Worm (Caenorhabditis elegans) whole organism, early embryonic: ENCODE measurements around the gene mog-1.

Experiments used
- B0310.2 ChIP-seq: sonication (generic microtip); optimal IDR thresholded peaks from 2 replicates; lab custom pipeline; 2016; ENCODE audit warnings: mild to moderate bottlenecking, missing genetic modification characterization, missing compliant biosample characterization
- F13C5.2 ChIP-seq: sonication (generic microtip); optimal IDR thresholded peaks from 2 replicates; lab custom pipeline; 2017; ENCODE audit warnings: mild to moderate bottlenecking, missing genetic modification characterization, inconsistent platforms, missing compliant biosample characterization
- aly-1 ChIP-seq: sonication (generic microtip); optimal IDR thresholded peaks from 2 replicates; lab custom pipeline; 2016; ENCODE audit warnings: missing genetic modification characterization, missing compliant biosample characterization
- ama-1 ChIP-seq: fragments of 150-350 bp; optimal IDR thresholded peaks from 2 replicates; lab custom pipeline; 2014
- ceh-13 ChIP-seq: fragments of 200-800 bp; sonication (Bioruptor generic); optimal IDR thresholded peaks from 2 replicates; lab custom pipeline; 2018; ENCODE audit warnings: mild to moderate bottlenecking, missing genetic modification characterization, missing compliant biosample characterization
- ceh-36 ChIP-seq: sonication (generic microtip); optimal IDR thresholded peaks from 2 replicates; lab custom pipeline; 2016; ENCODE audit warnings: missing genetic modification characterization, inconsistent platforms, missing compliant biosample characterization
- ets-7 ChIP-seq: sonication (generic microtip); optimal IDR thresholded peaks from 2 replicates; lab custom pipeline; 2016; ENCODE audit warnings: missing genotype, missing genetic modification characterization, missing compliant biosample characterization
- flt-1 ChIP-seq: fragments of 200-800 bp; sonication (Bioruptor generic); IDR thresholded peaks from 2 replicates; pipeline ENCODE4 v1.3.6; 2022; ENCODE audit warnings: missing genetic modification characterization, missing compliant biosample characterization
- hmbx-1 ChIP-seq: sonication (generic microtip); optimal IDR thresholded peaks from 2 replicates; lab custom pipeline; 2016; ENCODE audit warnings: mild to moderate bottlenecking, missing genetic modification characterization, missing compliant biosample characterization
- hmg-4 ChIP-seq: fragments of 200-800 bp; sonication (Bioruptor generic); optimal IDR thresholded peaks from 2 replicates; lab custom pipeline; 2018; ENCODE audit warnings: mild to moderate bottlenecking, missing genetic modification characterization, missing compliant biosample characterization
- hnd-1 ChIP-seq: sonication (generic microtip); optimal IDR thresholded peaks from 2 replicates; lab custom pipeline; 2016; ENCODE audit warnings: missing genetic modification characterization, missing compliant biosample characterization
- pes-1 ChIP-seq: fragments of 200-800 bp; sonication (Bioruptor generic); IDR thresholded peaks from 2 replicates; pipeline ENCODE4 v1.3.6; 2022; ENCODE audit warnings: missing genetic modification reagents, missing genetic modification characterization, missing compliant biosample characterization
- scrt-1 ChIP-seq: fragments of 200-800 bp; sonication (Bioruptor generic); IDR thresholded peaks from 2 replicates; pipeline ENCODE4 v1.3.6; 2022; ENCODE audit warnings: missing genetic modification characterization, missing compliant biosample characterization
- sea-1 ChIP-seq: fragments of 200-800 bp; sonication (Bioruptor generic); conservative IDR thresholded peaks from 2 replicates; pipeline ENCODE4 v1.3.6; 2022; ENCODE audit warnings: missing genetic modification characterization, missing compliant biosample characterization
- tbx-11 ChIP-seq: fragments of 200-800 bp; sonication (Bioruptor generic); IDR thresholded peaks from 2 replicates; pipeline ENCODE4 v1.3.6; 2022; ENCODE audit warnings: missing genetic modification characterization, missing compliant biosample characterization
- tbx-37 ChIP-seq: fragments of 200-800 bp; sonication (Bioruptor generic); conservative IDR thresholded peaks from 2 replicates; pipeline ENCODE4 v1.3.6; 2022; ENCODE audit warnings: missing genetic modification reagents, missing genetic modification characterization, missing compliant biosample characterization
- tra-4 ChIP-seq: sonication (generic microtip); optimal IDR thresholded peaks from 2 replicates; lab custom pipeline; 2017; ENCODE audit warnings: missing genetic modification characterization, missing compliant biosample characterization

Gene mog-1

DNA sequence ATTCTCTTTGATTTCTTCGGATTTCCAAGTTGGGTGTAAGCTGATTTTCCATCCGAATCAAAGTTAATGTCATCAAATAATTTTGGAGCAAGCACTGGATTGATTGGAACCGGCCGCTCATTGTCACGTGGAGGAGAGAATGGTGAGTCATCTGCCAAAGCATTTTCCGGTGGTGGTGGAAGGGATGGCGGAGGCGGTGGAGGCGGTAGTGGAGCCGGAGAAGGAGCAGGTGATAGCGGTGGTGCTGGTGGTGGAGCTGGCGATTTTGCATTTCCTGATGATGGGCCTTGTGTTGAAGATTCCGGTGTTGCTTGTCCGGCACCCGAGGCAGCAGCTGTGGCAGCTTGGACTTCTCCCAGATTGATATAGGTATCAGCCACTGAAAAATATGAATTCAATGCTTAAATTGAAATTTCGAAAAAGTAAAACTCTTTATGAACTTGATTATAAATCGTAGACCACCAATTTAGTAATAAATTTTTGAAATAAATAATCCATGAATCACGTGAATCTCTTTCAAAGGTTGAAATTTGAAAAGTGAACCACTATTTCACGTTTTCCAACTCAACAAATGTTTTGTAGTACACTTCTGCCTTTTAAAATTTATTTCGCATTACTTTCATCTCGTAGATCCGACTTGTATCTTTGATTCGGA, 14.9 kb downstream of the mog-1 start, which contains the start of the genes K03H1.9 and K03H1.12:
K03H1.9 (minus strand) TSS at position 471 of the 655 bp plus-strand sequence.
K03H1.12 (plus strand) TSS at position 605 of the 655 bp plus-strand sequence.
- TF ChIP-seq ceh-36 (tag; lab: Kevin White, UChicago) (no peak), ceh-13 (no peak), tra-4 (tag; lab: Kevin White, UChicago) (no peak), pes-1 (GFP tag; lab: Robert Waterston, UW) (no peak), B0310.2 (no peak), aly-1 (no peak)

DNA sequence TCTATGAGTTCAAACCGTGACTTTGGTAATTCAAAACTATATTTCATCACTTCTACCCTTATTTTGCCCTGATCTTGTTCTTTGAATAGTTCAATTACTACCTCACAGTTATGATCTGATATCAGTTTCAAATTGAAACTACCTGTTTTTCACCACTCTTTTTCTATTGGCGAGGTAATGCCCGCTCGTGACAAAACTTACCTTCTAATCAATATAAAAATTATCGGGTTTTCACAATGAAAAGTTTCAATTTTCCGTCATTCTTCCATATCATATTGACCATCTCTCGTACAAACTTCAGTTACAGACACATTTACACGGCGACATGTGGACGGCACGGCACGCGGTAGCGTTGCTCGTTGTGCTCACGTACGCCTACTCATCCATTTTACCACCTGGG, 23.9 kb downstream of the mog-1 start, which contains the start of gene dec-7:
dec-7 (plus strand) TSS at position 308 of the 400 bp plus-strand sequence.
- TF ChIP-seq scrt-1 (GFP tag; lab: Robert Waterston, UW) = no peak
- TF ChIP-seq tbx-11 = no peak

DNA sequence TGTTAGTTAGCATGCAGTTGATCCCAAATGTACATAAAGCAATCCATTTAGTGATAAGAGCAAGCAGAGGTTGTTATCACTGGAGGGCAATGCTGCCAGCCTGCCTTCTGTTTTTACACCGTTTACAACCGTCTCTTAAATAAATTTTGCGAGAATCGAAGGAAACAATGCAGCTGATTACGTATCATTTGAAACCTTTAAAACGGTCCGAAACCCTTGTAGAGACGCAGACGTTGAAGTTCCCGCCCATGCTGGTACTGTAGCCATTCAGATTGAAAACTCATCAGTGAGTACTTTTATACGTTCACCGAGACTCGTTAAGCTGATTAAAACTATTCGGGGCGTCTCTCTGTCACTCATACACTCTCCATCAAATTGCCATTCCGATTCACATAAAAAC, 25.6 kb downstream of the mog-1 start:
- TF ChIP-seq hmbx-1 (tag; lab: Kevin White, UChicago) = no peak
- no peak for TF ChIP-seq ceh-13
- TF ChIP-seq ceh-36 (tag; lab: Kevin White, UChicago) = no peak
- no peak for TF ChIP-seq sea-1 (GFP tag; lab: Robert Waterston, UW)
- TF ChIP-seq scrt-1 (GFP tag; lab: Robert Waterston, UW) = no peak
- no peak for TF ChIP-seq aly-1
- no peak for TF ChIP-seq ets-7 (tag; lab: Kevin White, UChicago)

DNA sequence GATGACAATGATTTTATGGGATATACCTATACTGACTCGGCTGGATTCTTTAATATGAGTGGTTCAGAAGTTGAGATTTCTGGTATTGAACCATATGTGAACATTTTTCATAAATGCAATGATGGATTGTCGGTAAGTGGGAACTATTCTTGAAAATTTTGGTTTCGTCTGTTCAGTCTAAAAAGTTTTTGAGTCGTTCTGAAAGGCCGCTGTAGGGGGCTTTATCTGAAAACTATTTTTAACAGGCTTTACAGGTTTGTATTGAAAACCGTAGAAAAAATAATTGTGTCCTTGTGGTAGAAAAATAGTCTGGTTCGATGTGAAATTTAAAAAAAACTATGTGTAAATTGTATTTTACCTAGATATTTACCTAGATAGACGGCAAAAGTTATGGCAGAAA, 26.5 kb downstream of the mog-1 start:
- no peak for TF ChIP-seq hmg-4
- TF ChIP-seq sea-1 (GFP tag; lab: Robert Waterston, UW) = no peak
- TF ChIP-seq hmbx-1 (tag; lab: Kevin White, UChicago) = no peak
- no peak for TF ChIP-seq F13C5.2 (tag; lab: Kevin White, UChicago)
- TF ChIP-seq hnd-1 (tag; lab: Kevin White, UChicago) = no peak
- TF ChIP-seq scrt-1 (GFP tag; lab: Robert Waterston, UW) = no peak
- TF ChIP-seq tra-4 (tag; lab: Kevin White, UChicago) = no peak
- TF ChIP-seq B0310.2 = no peak
- TF ChIP-seq ama-1 = no peak

DNA sequence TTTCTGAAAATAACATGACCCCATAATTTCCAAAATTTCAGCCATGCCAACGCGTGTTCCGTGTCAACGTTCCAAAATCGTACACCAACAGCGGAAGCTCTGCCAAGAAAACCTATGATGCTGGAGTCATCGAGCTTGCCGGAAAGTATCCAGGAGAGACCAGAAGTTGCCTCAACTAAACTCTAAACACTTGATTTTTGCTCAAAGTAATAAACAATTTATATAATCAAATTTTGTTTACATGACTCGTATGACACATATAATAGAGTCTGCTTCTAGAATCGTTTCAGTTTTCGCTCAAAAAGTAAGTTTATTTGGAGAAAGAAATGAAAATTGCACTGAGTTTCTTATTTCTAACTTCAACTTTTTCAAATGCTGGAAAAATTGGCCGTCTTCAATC, 27.2 kb downstream of the mog-1 start, which contains the start of gene ttr-1:
ttr-1 (plus strand) TSS at position 301 of the 400 bp plus-strand sequence.
- no peak for TF ChIP-seq sea-1 (GFP tag; lab: Robert Waterston, UW)
- no peak for TF ChIP-seq tbx-37
- no peak for TF ChIP-seq B0310.2
- TF ChIP-seq tra-4 (tag; lab: Kevin White, UChicago) = no peak
- no peak for TF ChIP-seq ceh-13
- TF ChIP-seq hnd-1 (tag; lab: Kevin White, UChicago) = no peak
- no peak for TF ChIP-seq ets-7 (tag; lab: Kevin White, UChicago)
- TF ChIP-seq F13C5.2 (tag; lab: Kevin White, UChicago) = no peak
- no peak for TF ChIP-seq flt-1 (GFP tag; lab: Robert Waterston, UW)
- no peak for TF ChIP-seq tbx-11
- TF ChIP-seq ama-1 = no peak
- no peak for TF ChIP-seq pes-1 (GFP tag; lab: Robert Waterston, UW)
- TF ChIP-seq hmg-4 = no peak
- no peak for TF ChIP-seq aly-1
- TF ChIP-seq scrt-1 (GFP tag; lab: Robert Waterston, UW) = no peak
- TF ChIP-seq hmbx-1 (tag; lab: Kevin White, UChicago) = no peak
- TF ChIP-seq ceh-36 (tag; lab: Kevin White, UChicago) = no peak

DNA sequence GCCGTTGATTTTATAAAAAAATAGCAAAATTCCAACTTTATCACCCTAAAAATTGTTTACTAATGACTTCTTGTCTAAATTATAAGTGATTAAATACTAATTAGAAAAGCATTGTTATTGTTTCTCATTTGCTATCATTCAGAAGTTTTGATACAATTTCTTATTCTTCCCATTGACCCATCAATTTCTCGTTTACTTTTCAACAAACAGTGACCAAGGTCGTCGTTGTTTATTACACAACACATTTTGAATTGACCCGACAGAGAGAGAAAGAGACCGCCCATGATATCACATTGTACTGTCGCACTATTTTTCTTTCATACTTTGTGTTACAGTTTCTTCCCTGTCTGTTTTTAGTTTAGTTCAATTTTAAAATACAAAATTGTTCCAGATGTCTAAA, 28.6 kb downstream of the mog-1 start, which contains the start of gene ttr-2:
ttr-2 (plus strand) TSS at position 392 of the 400 bp plus-strand sequence.
- TF ChIP-seq ceh-13 (no peak), scrt-1 (GFP tag; lab: Robert Waterston, UW) (no peak), tbx-37 (no peak), tbx-11 (no peak), aly-1 (no peak), ets-7 (tag; lab: Kevin White, UChicago) (no peak), hmbx-1 (tag; lab: Kevin White, UChicago) (no peak), ama-1 (no peak), B0310.2 (no peak), sea-1 (GFP tag; lab: Robert Waterston, UW) (no peak), hmg-4 (no peak), flt-1 (GFP tag; lab: Robert Waterston, UW) (no peak), ceh-36 (tag; lab: Kevin White, UChicago) (no peak), tra-4 (tag; lab: Kevin White, UChicago) (no peak), F13C5.2 (tag; lab: Kevin White, UChicago) (no peak), hnd-1 (tag; lab: Kevin White, UChicago) (no peak), pes-1 (GFP tag; lab: Robert Waterston, UW) (no peak)

DNA sequence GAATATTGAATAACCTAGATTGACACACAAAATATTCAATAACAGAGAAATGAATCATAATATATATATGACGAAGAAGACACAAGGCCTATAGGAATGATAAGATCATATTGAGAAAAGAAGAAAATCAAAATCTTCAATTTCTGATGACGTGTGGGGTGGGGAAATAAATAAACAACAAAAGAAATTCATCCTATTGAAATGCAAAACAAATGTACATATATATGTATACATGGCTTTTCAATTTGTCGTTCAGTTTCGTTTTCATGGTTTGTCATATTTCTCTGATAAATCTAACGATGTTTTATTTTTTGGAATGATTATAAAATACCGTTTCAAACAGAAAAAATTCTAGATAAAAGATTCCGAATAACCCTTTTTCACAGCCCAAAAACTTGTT, 29.4 kb downstream of the mog-1 start, which contains the start of gene ttr-3:
ttr-3 (minus strand) TSS at position 101 of the 400 bp plus-strand sequence.
- TF ChIP-seq tbx-37 (no peak), aly-1 (no peak), tra-4 (tag; lab: Kevin White, UChicago) (no peak), scrt-1 (GFP tag; lab: Robert Waterston, UW) (no peak), flt-1 (GFP tag; lab: Robert Waterston, UW) (no peak), B0310.2 (no peak), ets-7 (tag; lab: Kevin White, UChicago) (no peak), sea-1 (GFP tag; lab: Robert Waterston, UW) (no peak), hmbx-1 (tag; lab: Kevin White, UChicago) (no peak), F13C5.2 (tag; lab: Kevin White, UChicago) (no peak), ceh-36 (tag; lab: Kevin White, UChicago) (no peak), ama-1 (no peak), hmg-4 (no peak), pes-1 (GFP tag; lab: Robert Waterston, UW) (no peak), hnd-1 (tag; lab: Kevin White, UChicago) (no peak), ceh-13 (no peak), tbx-11 (no peak)
